Worm (Caenorhabditis elegans) whole organism, young adult: ENCODE results near the gene folr-1.

Experiments used
- C17E4.6 ChIP-seq: fragments of 200-800 bp; sonication (Bioruptor generic); IDR thresholded peaks from 2 replicates; pipeline ENCODE4 v1.3.6; 2022; ENCODE audit warnings: missing genetic modification reagents, missing genetic modification characterization, missing compliant biosample characterization
- attf-3 ChIP-seq: fragments of 200-800 bp; sonication (Bioruptor generic); conservative IDR thresholded peaks from 2 replicates; pipeline ENCODE4 v1.3.6; 2022; ENCODE audit warnings: missing genetic modification reagents, missing genetic modification characterization, missing compliant biosample characterization
- bed-1 ChIP-seq: fragments of 200-800 bp; sonication (Bioruptor generic); IDR thresholded peaks from 2 replicates; pipeline ENCODE4 v1.3.6; 2022; ENCODE audit warnings: missing genetic modification reagents, missing genetic modification characterization, missing compliant biosample characterization
- egl-44 ChIP-seq: fragments of 200-800 bp; sonication (Bioruptor generic); IDR thresholded peaks from 2 replicates; pipeline ENCODE4 v1.3.6; 2022; ENCODE audit warnings: missing genetic modification reagents, missing genetic modification characterization, missing compliant biosample characterization
- hlh-26 ChIP-seq: fragments of 200-800 bp; sonication (Bioruptor generic); conservative IDR thresholded peaks from 2 replicates; pipeline ENCODE4 v1.3.6; 2022; ENCODE audit warnings: missing genetic modification reagents, missing genetic modification characterization, missing compliant biosample characterization
- hrde-1 ChIP-seq: sonication (generic microtip); optimal IDR thresholded peaks from 2 replicates; lab custom pipeline; 2016; ENCODE audit warnings: missing genetic modification characterization, mild to moderate bottlenecking, missing compliant biosample characterization, moderate library complexity, missing genotype, missing genetic modification reagents, borderline replicate concordance
- hsf-1 ChIP-seq: fragments of 200-800 bp; sonication (Bioruptor generic); IDR thresholded peaks from 2 replicates; pipeline ENCODE4 v1.3.6; 2022; ENCODE audit warnings: missing genetic modification reagents, missing genetic modification characterization, missing compliant biosample characterization
- nhr-179 ChIP-seq: sonication (generic microtip); optimal IDR thresholded peaks from 2 replicates; lab custom pipeline; 2016; ENCODE audit warnings: mild to moderate bottlenecking, missing genetic modification characterization, missing compliant biosample characterization
- zfh-2 ChIP-seq: fragments of 200-800 bp; sonication (Bioruptor generic); conservative IDR thresholded peaks from 2 replicates; pipeline ENCODE4 v1.3.6; 2022; ENCODE audit warnings: missing genetic modification reagents, missing genetic modification characterization, missing compliant biosample characterization
- ztf-22 ChIP-seq: fragments of 200-800 bp; sonication (Bioruptor generic); optimal IDR thresholded peaks from 2 replicates; lab custom pipeline; 2018; ENCODE audit warnings: mild to moderate bottlenecking, missing genetic modification characterization, moderate library complexity, missing compliant biosample characterization

ce11 chrX:9957449-9957848 lies 38.4 kb downstream of the folr-1 start:
- TF ChIP-seq attf-3, result no peak
- TF ChIP-seq C17E4.6 (GFP tag; lab: Robert Waterston, UW), result no peak
- TF ChIP-seq hrde-1 (tag; lab: Kevin White, UChicago), result no peak
- TF ChIP-seq bed-1, result no peak
- no peak for TF ChIP-seq ztf-22 (GFP tag; lab: Kevin White, UChicago)
- TF ChIP-seq hsf-1 (GFP tag; lab: Robert Waterston, UW), result no peak
- TF ChIP-seq zfh-2 (GFP tag; lab: Robert Waterston, UW), result no peak
- no peak for TF ChIP-seq hlh-26 (GFP tag; lab: Robert Waterston, UW)
- TF ChIP-seq egl-44 (GFP tag; lab: Robert Waterston, UW), result no peak
- no peak for TF ChIP-seq nhr-179 (tag; lab: Kevin White, UChicago)
